Fruit fly (Drosophila melanogaster): Measurements from ENCODE around the gene viaf.

viaf gene

dm6 chr3L:12002321-12003248, 9.6 kb upstream of the viaf start, which contains the start of the genes Pop2 and CG6928 (continued):
- TF ChIP-seq Ravus (GFP tag; IDR thresholded peaks at IDR 0.05) (peak; percentile 48), Doc3 (GFP tag; IDR thresholded peaks at IDR 0.05; ENCODE audit: partially characterized antibody) (peak; percentile 87), Myb (GFP tag; optimal IDR thresholded peaks at IDR 0.05) (peak; percentile 83), Lhr (GFP tag; optimal IDR thresholded peaks at IDR 0.05) (peak; percentile 91), chn (GFP tag; optimal IDR thresholded peaks at IDR 0.05) (peak; percentile 87), danr (GFP tag; IDR thresholded peaks at IDR 0.05) (0 out of 2 replicates have a peak, but pooled peaks have one; percentile 29), vvl (GFP tag; IDR thresholded peaks at IDR 0.05) (peak; percentile 86), dpn (GFP tag; optimal IDR thresholded peaks at IDR 0.05) (peak; percentile 79 to 88), CG6813 (GFP tag; optimal IDR thresholded peaks at IDR 0.05) (no peak), zf30C (GFP tag; optimal IDR thresholded peaks at IDR 0.05) (no peak), shn (GFP tag; optimal IDR thresholded peaks at IDR 0.05) (peak; percentile 84), CG14441 (GFP tag; IDR thresholded peaks at IDR 0.05) (peak; percentile 66), CG31441 (GFP tag; IDR thresholded peaks at IDR 0.05) (no peak; the same call in 1 of the 2 replicates), cg (GFP tag; optimal IDR thresholded peaks at IDR 0.05) (peak; percentile 88), cad (GFP tag; optimal IDR thresholded peaks at IDR 0.05) (no peak), corto (GFP tag; optimal IDR thresholded peaks at IDR 0.05) (no peak), CG11723 (GFP tag; optimal IDR thresholded peaks at IDR 0.05) (peak; percentile 40), bigmax (GFP tag; optimal IDR thresholded peaks at IDR 0.05) (no peak), hth (optimal IDR thresholded peaks at IDR 0.05) (no peak), Lim3 (GFP tag; IDR thresholded peaks at IDR 0.05) (0 out of 2 replicates have a peak, but pooled peaks have one; percentile 15), CG1647 (GFP tag; optimal IDR thresholded peaks at IDR 0.05) (peak; percentile 76), ind (GFP tag; optimal IDR thresholded peaks at IDR 0.05) (peak; percentile 80), NK7.1 (GFP tag; optimal IDR thresholded peaks at IDR 0.05) (peak; percentile 34), ham (GFP tag; IDR thresholded peaks at IDR 0.05) (0 out of 2 replicates have a peak, but pooled peaks have one; percentile 39), ato (GFP tag; IDR thresholded peaks at IDR 0.05; ENCODE audit: partially characterized antibody) (peak; percentile 76; the same call in 1 of the 2 replicates), eyg (GFP tag; optimal IDR thresholded peaks at IDR 0.05) (peak; percentile 60), tap (tag; optimal IDR thresholded peaks at IDR 0.05) (no peak), btn (GFP tag; optimal IDR thresholded peaks at IDR 0.05) (peak; percentile 44), Bdp1 (GFP tag; optimal IDR thresholded peaks at IDR 0.05) (peak; percentile 80), CG18476 (GFP tag; optimal IDR thresholded peaks at IDR 0.05) (peak; percentile 62), CG17385 (GFP tag; optimal IDR thresholded peaks at IDR 0.05) (peak; percentile 31), CG1529 (GFP tag; optimal IDR thresholded peaks at IDR 0.05) (no peak), CG8924 (tag; optimal IDR thresholded peaks at IDR 0.05) (peak; percentile 56), CG16813 (GFP tag; IDR thresholded peaks at IDR 0.05; ENCODE audit: partially characterized antibody) (peak; percentile 88), CG16779 (GFP tag; IDR thresholded peaks at IDR 0.05) (peak; percentile 41; the same call in 1 of the 2 replicates), Hr3 (GFP tag; optimal IDR thresholded peaks at IDR 0.05) (peak; percentile 83), Stat92E (GFP tag; optimal IDR thresholded peaks at IDR 0.05) (peak in 1 of 3 experiments; percentile 13), vfl (GFP tag; optimal IDR thresholded peaks at IDR 0.05) (peak; percentile 74), aop (GFP tag; IDR thresholded peaks at IDR 0.05) (no peak), Six4 (GFP tag; optimal IDR thresholded peaks at IDR 0.05) (peak; percentile 35), CG12391 (tag; optimal IDR thresholded peaks at IDR 0.05) (peak; percentile 79), CG12744 (GFP tag; optimal IDR thresholded peaks at IDR 0.05) (peak; percentile 68), CG2875 (GFP tag; optimal IDR thresholded peaks at IDR 0.05) (no peak), CG4617 (GFP tag; optimal IDR thresholded peaks at IDR 0.05; ENCODE audit: borderline replicate concordance) (peak; percentile 97), CG4328 (GFP tag; optimal IDR thresholded peaks at IDR 0.05) (peak; percentile 12), Oli (tag; optimal IDR thresholded peaks at IDR 0.05) (peak; percentile 44), CG17359 (tag; optimal IDR thresholded peaks at IDR 0.05) (peak; percentile 55), CG11695 (GFP tag; IDR thresholded peaks at IDR 0.05) (0 out of 3 replicates have a peak, but pooled peaks have one; percentile 42)

Measured in whole organism, embryonic.